Worm (Caenorhabditis elegans) whole organism, L2 larva: Measurements from ENCODE around the gene nap-1.
"Not testable (repeated sequence)": the region's sequence is repeated elsewhere in the genome, so short reads cannot be mapped to it uniquely, and the experiment has no call there.

Experiments used
- C34F6.9 ChIP-seq: fragments of 150-350 bp; optimal IDR thresholded peaks from 2 replicates; lab custom pipeline; 2014; ENCODE audit warnings: missing biosample characterization, missing genetic modification characterization
- F13H6.1 ChIP-seq: sonication (generic microtip); optimal IDR thresholded peaks from 2 replicates; lab custom pipeline; 2016; ENCODE audit warnings: missing genetic modification characterization, missing compliant biosample characterization
- R02D3.7 ChIP-seq: fragments of 150-350 bp; optimal IDR thresholded peaks from 2 replicates; lab custom pipeline; 2014; ENCODE audit warnings: missing biosample characterization, missing genetic modification characterization
- Y55F3AM.14 ChIP-seq: fragments of 200-800 bp; sonication (Bioruptor generic); optimal IDR thresholded peaks from 2 replicates; lab custom pipeline; 2018; ENCODE audit warnings: mild to moderate bottlenecking, missing genetic modification characterization, missing compliant biosample characterization
- ZK546.5 ChIP-seq: sonication (generic microtip); optimal IDR thresholded peaks from 2 replicates; lab custom pipeline; 2017; ENCODE audit warnings: missing biosample characterization, missing genetic modification characterization
- alr-1 ChIP-seq: fragments of 150-350 bp; optimal IDR thresholded peaks from 2 replicates; lab custom pipeline; 2014; ENCODE audit warnings: missing biosample characterization, missing genetic modification characterization
- ceh-16 ChIP-seq: fragments of 150-350 bp; optimal IDR thresholded peaks from 2 replicates; lab custom pipeline; 2014; ENCODE audit warnings: missing biosample characterization, missing genetic modification characterization
- crh-2 ChIP-seq: sonication (generic microtip); optimal IDR thresholded peaks from 2 replicates; lab custom pipeline; 2017; ENCODE audit warnings: missing biosample characterization, missing genetic modification characterization
- dmd-4 ChIP-seq: sonication (generic microtip); optimal IDR thresholded peaks from 2 replicates; lab custom pipeline; 2017; ENCODE audit warnings: missing biosample characterization, missing genetic modification characterization
- egl-27 ChIP-seq: sonication (generic microtip); optimal IDR thresholded peaks from 3 replicates; lab custom pipeline; 2017; ENCODE audit warnings: missing biosample characterization, missing genetic modification reagents, missing genetic modification characterization
- elt-3 ChIP-seq: sonication (generic microtip); optimal IDR thresholded peaks from 2 replicates; lab custom pipeline; 2017; ENCODE audit warnings: missing biosample characterization, missing genetic modification characterization
- fos-1 ChIP-seq: fragments of 150-350 bp; optimal IDR thresholded peaks from 2 replicates; lab custom pipeline; 2014; ENCODE audit warnings: missing biosample characterization, missing genetic modification characterization
- gmeb-1 ChIP-seq: fragments of 150-350 bp; optimal IDR thresholded peaks from 2 replicates; lab custom pipeline; 2014; ENCODE audit warnings: missing biosample characterization, missing genetic modification characterization
- lin-11 ChIP-seq: fragments of 150-350 bp; sonication (generic microtip); optimal IDR thresholded peaks from 2 replicates; lab custom pipeline; 2014; ENCODE audit warnings: missing biosample characterization, missing genetic modification characterization, inconsistent platforms, mixed read lengths
- lin-13 ChIP-seq: fragments of 150-350 bp; optimal IDR thresholded peaks from 2 replicates; lab custom pipeline; 2014; ENCODE audit warnings: missing biosample characterization, missing genetic modification reagents, missing genetic modification characterization
- mab-5 ChIP-seq: fragments of 150-350 bp; optimal IDR thresholded peaks from 2 replicates; lab custom pipeline; 2014; ENCODE audit warnings: missing biosample characterization, missing genetic modification characterization
- mbf-1 ChIP-seq: sonication (generic microtip); optimal IDR thresholded peaks from 2 replicates; lab custom pipeline; 2017; ENCODE audit warnings: missing biosample characterization, missing genetic modification characterization
- mdl-1 ChIP-seq, 2 experiments: fragments of 150-350 bp in 1 of 2; sonication (generic microtip) in 1 of 2; optimal IDR thresholded peaks; 2 replicates each; lab custom pipeline; 2017; ENCODE audit warnings: missing biosample characterization in 2 of 2, missing genetic modification characterization in 2 of 2
- nhr-10 ChIP-seq: sonication (generic microtip); optimal IDR thresholded peaks from 2 replicates; lab custom pipeline; 2017; ENCODE audit warnings: missing biosample characterization, missing genetic modification characterization
- nhr-11 ChIP-seq: fragments of 150-350 bp; optimal IDR thresholded peaks from 2 replicates; lab custom pipeline; 2014; ENCODE audit warnings: missing biosample characterization, missing genetic modification characterization
- nhr-12 ChIP-seq: fragments of 150-350 bp; optimal IDR thresholded peaks from 2 replicates; lab custom pipeline; 2014; ENCODE audit warnings: missing biosample characterization, missing genetic modification characterization
- nhr-129 ChIP-seq: fragments of 150-350 bp; optimal IDR thresholded peaks from 2 replicates; lab custom pipeline; 2014; ENCODE audit warnings: missing biosample characterization, missing genetic modification characterization
- nhr-21 ChIP-seq: fragments of 150-350 bp; optimal IDR thresholded peaks from 2 replicates; lab custom pipeline; 2014; ENCODE audit warnings: missing biosample characterization, missing genetic modification characterization
- nhr-23 ChIP-seq: fragments of 150-350 bp; optimal IDR thresholded peaks from 2 replicates; lab custom pipeline; 2014; ENCODE audit warnings: missing biosample characterization, missing genetic modification reagents, missing genetic modification characterization
- nhr-237 ChIP-seq: fragments of 150-350 bp; optimal IDR thresholded peaks from 2 replicates; lab custom pipeline; 2014; ENCODE audit warnings: missing biosample characterization, missing genetic modification characterization
- nhr-25 ChIP-seq: fragments of 150-350 bp; sonication (generic microtip); optimal IDR thresholded peaks from 3 replicates; lab custom pipeline; 2014; ENCODE audit warnings: missing biosample characterization, missing genetic modification characterization
- nhr-6 ChIP-seq: fragments of 150-350 bp; optimal IDR thresholded peaks from 2 replicates; lab custom pipeline; 2014; ENCODE audit warnings: missing biosample characterization, missing genetic modification characterization
- sem-4 ChIP-seq: fragments of 150-350 bp; optimal IDR thresholded peaks from 2 replicates; lab custom pipeline; 2014; ENCODE audit warnings: missing biosample characterization, missing genetic modification reagents, missing genetic modification characterization
- skn-1 ChIP-seq: sonication (generic microtip); optimal IDR thresholded peaks from 2 replicates; lab custom pipeline; 2017; ENCODE audit warnings: missing biosample characterization, missing genetic modification characterization
- sma-9 ChIP-seq, 2 experiments: fragments of 150-350 bp in 1 of 2; sonication (generic microtip) in 1 of 2; optimal IDR thresholded peaks; 2 replicates each; lab custom pipeline; 2014 to 2016; ENCODE audit warnings: missing genetic modification characterization in 2 of 2, mild to moderate bottlenecking in 1 of 2, missing biosample characterization in 1 of 2, missing compliant biosample characterization in 1 of 2, missing genetic modification reagents in 1 of 2, moderate library complexity in 1 of 2
- snpc-4 ChIP-seq: fragments of 150-350 bp; optimal IDR thresholded peaks from 2 replicates; lab custom pipeline; 2014; ENCODE audit warnings: missing biosample characterization, missing genetic modification characterization
- unc-39 ChIP-seq: fragments of 150-350 bp; optimal IDR thresholded peaks from 2 replicates; lab custom pipeline; 2014; ENCODE audit warnings: missing biosample characterization, missing genetic modification characterization
- unc-55 ChIP-seq: fragments of 150-350 bp; sonication (generic microtip); optimal IDR thresholded peaks from 3 replicates; lab custom pipeline; 2014; ENCODE audit warnings: missing biosample characterization, missing genetic modification reagents, missing genetic modification characterization
- unc-62 ChIP-seq: fragments of 150-350 bp; optimal IDR thresholded peaks from 2 replicates; lab custom pipeline; 2014; ENCODE audit warnings: missing biosample characterization, missing genetic modification reagents, missing genetic modification characterization
- zag-1 ChIP-seq: fragments of 150-350 bp; optimal IDR thresholded peaks from 2 replicates; lab custom pipeline; 2014; ENCODE audit warnings: missing biosample characterization, missing genetic modification characterization
- ztf-11 ChIP-seq: sonication (generic microtip); optimal IDR thresholded peaks from 2 replicates; lab custom pipeline; 2017; ENCODE audit warnings: missing biosample characterization, missing genetic modification characterization

nap-1 gene

DNA sequence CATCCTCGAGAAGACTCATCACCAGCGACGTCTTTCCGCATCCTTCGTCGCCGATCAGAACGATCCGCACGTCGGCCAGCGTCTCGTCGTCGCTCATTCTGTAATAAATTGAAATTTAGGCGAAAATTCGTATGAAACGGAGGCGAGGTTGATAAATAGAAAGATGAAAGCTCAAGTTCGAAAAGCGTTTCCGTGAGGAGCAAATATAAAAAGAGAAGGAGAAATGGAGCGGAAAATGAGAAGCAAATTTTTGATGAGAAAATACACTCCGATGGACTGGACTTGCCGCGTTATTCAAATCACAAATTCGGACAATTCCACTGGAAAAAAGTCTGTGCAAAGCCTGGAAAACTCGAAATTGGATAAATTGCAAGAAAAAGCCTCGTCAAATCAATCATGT lies 15.0 kb upstream of the nap-1 start, which contains the start of gene D2096.11:
TSS of gene D2096.11 (minus strand) at position 101 of the 400 bp plus-strand sequence.
- no peak for TF ChIP-seq fos-1 (tag; lab: Kevin White, UChicago)
- TF ChIP-seq egl-27 = no peak
- no peak for TF ChIP-seq C34F6.9
- no peak for TF ChIP-seq snpc-4 (tag; lab: Kevin White, UChicago)
- no peak for TF ChIP-seq nhr-23 (tag; lab: Kevin White, UChicago)
- TF ChIP-seq nhr-6 (tag; lab: Kevin White, UChicago) = no peak

DNA sequence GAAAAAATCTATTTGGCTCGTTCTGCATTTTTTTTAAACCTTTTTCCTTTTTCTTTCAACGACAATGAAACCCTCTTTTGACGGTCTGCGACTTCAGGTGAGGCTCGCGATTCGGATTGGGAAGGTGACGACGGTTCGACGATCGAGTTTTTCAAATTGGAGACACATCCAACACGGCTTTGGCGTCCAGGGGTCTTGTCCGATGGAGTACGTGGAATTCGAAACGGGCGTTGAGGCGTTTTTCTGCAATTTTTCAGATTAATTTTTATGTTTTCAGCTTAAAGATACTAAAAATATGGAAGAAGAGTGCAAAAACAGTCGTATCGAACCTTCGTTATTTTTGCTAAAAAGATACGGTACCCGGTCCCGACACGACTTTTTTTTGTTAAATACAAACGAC lies 10.0 kb upstream of the nap-1 start, which contains the start of gene D2096.10:
TSS of gene D2096.10 (minus strand) at position 101 of the 400 bp plus-strand sequence.
- TF ChIP-seq lin-13 (GFP tag; lab: Kevin White, UChicago); nhr-21; elt-3: not testable (repeated sequence)

DNA sequence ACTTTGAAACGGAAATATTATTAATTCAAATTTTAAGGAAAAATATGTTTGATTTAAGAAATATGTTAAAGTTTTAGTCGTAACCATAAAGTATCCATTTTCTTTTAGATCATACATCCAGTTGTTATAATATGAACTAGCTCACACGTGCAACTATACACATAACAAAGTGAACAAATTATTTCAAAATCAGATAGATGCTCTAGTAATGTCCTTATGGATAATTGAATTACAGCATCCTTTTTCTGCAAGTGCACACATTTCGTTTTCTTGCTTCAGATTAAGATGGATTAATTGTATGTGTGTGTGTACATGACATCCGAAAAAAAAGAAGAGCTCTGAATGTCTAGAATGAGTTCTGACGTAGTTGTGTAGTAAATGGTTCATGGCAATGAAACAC lies 6.5 kb upstream of the nap-1 start:
- no peak for TF ChIP-seq unc-55
- TF ChIP-seq sem-4 (tag; lab: Kevin White, UChicago) = no peak
- no peak for TF ChIP-seq snpc-4 (tag; lab: Kevin White, UChicago)
- no peak for TF ChIP-seq fos-1 (tag; lab: Kevin White, UChicago)
- no peak for TF ChIP-seq dmd-4 (tag; lab: Kevin White, UChicago)
- no peak for TF ChIP-seq lin-11 (tag; lab: Kevin White, UChicago)
- TF ChIP-seq nhr-10 (tag; lab: Kevin White, UChicago) = no peak
- no peak for TF ChIP-seq nhr-23 (tag; lab: Kevin White, UChicago)
- no peak for TF ChIP-seq elt-3
- no peak for TF ChIP-seq ceh-16 (tag; lab: Kevin White, UChicago)
- TF ChIP-seq nhr-21 = no peak
- TF ChIP-seq nhr-237 (tag; lab: Kevin White, UChicago) = no peak
- TF ChIP-seq crh-2 (tag; lab: Kevin White, UChicago) = no peak
- TF ChIP-seq mbf-1 (tag; lab: Kevin White, UChicago) = no peak
- TF ChIP-seq nhr-25 (tag; lab: Kevin White, UChicago) = no peak
- TF ChIP-seq alr-1 (tag; lab: Kevin White, UChicago) = no peak
- TF ChIP-seq, all 48 proteins: peak for 0

DNA sequence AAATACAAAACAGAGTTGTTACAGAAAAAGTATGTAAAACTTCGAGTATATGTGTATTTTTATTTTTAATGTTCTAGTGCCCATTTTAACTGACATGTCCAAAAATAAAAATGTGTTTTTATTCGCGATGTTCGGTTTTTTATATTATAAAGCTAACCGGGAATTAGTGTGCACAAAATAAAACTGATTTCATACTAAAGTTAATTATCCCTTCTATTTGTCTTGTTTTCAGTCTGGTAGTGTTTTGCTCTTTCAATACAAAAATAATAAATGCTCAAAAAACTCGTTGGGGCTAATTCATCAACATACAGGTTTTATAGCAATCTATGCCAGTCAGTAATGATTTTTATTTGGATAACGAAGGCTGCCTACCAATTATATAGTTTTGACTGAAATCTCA lies 5.6 kb upstream of the nap-1 start:
- TF ChIP-seq ceh-16 (tag; lab: Kevin White, UChicago) (no peak), nhr-6 (tag; lab: Kevin White, UChicago) (no peak), unc-39 (no peak), skn-1 (no peak), fos-1 (tag; lab: Kevin White, UChicago) (no peak), zag-1 (tag; lab: Kevin White, UChicago) (no peak), egl-27 (no peak), dmd-4 (tag; lab: Kevin White, UChicago) (no peak), nhr-129 (tag; lab: Kevin White, UChicago) (no peak), Y55F3AM.14 (GFP tag; lab: Kevin White, UChicago) (no peak), ztf-11 (no peak), unc-62 (no peak), nhr-12 (tag; lab: Kevin White, UChicago) (no peak), crh-2 (tag; lab: Kevin White, UChicago) (no peak), gmeb-1 (tag; lab: Kevin White, UChicago) (no peak), R02D3.7 (tag; lab: Kevin White, UChicago) (no peak), ZK546.5 (tag; lab: Kevin White, UChicago) (no peak), mab-5 (tag; lab: Kevin White, UChicago) (no peak)

DNA sequence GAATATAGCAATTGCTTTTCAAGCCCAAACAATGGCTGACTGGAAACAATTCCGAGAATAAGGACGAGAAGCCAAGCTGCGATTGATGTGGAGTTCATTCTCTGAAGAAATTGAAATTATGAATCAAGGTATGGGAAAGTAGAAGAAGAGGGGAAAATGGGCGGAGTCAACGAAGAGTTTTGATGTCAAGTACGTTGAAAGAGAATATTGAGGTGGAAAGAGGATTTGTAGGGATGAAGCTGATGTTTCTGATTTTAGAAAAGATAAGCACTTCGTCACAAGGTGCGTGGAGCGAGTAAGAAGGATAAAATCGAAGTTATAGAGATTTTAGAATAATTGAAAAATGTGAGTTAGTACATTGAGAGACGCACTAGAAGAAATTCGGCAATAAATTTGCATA lies 3.6 kb upstream of the nap-1 start, which contains the start of gene D2096.9:
TSS of gene D2096.9 (minus strand) at position 101 of the 400 bp plus-strand sequence.
- TF ChIP-seq mbf-1 (tag; lab: Kevin White, UChicago) (no peak), lin-13 (GFP tag; lab: Kevin White, UChicago) (no peak), ceh-16 (tag; lab: Kevin White, UChicago) (no peak), nhr-11 (tag; lab: Kevin White, UChicago) (no peak), mab-5 (tag; lab: Kevin White, UChicago) (no peak), nhr-129 (tag; lab: Kevin White, UChicago) (no peak), nhr-6 (tag; lab: Kevin White, UChicago) (no peak), unc-55 (no peak), zag-1 (tag; lab: Kevin White, UChicago) (no peak), snpc-4 (tag; lab: Kevin White, UChicago) (no peak), skn-1 (no peak), mdl-1 (tag; optimal IDR thresholded peaks at IDR 0.05; lab: Kevin White, UChicago) (no peak), alr-1 (tag; lab: Kevin White, UChicago) (no peak), F13H6.1 (tag; lab: Kevin White, UChicago) (no peak), sma-9 (GFP tag; optimal IDR thresholded peaks at IDR 0.05; lab: Kevin White, UChicago) (no peak), sma-9 (tag; optimal IDR thresholded peaks at IDR 0.05; lab: Kevin White, UChicago) (no peak), C34F6.9 (no peak)
